Fruit fly (Drosophila melanogaster) whole organism, embryonic: Measurements from ENCODE around the gene CG14022.

Source experiments
- ATbp ChIP-seq: fragments of 200-800 bp; sonication (Bioruptor generic); optimal IDR thresholded peaks from 2 replicates; lab custom pipeline; 2017; ENCODE audit warnings: missing biosample characterization, mild to moderate bottlenecking, missing genetic modification characterization, missing genetic modification reagents
- Antp ChIP-seq: fragments of 200-800 bp; sonication (Bioruptor generic); optimal IDR thresholded peaks from 3 replicates; lab custom pipeline; 2016; ENCODE audit warnings: missing biosample characterization, missing genetic modification characterization
- Asciz ChIP-seq: fragments of 200-800 bp; sonication (Bioruptor generic); optimal IDR thresholded peaks from 2 replicates; lab custom pipeline; 2017; ENCODE audit warnings: missing biosample characterization, mild to moderate bottlenecking, missing genetic modification characterization, missing genetic modification reagents
- Atf-2 ChIP-seq: fragments of 200-800 bp; sonication (Bioruptor generic); optimal IDR thresholded peaks from 2 replicates; lab custom pipeline; 2016; ENCODE audit warnings: missing biosample characterization, missing genetic modification characterization
- Atf6 ChIP-seq: fragments of 200-800 bp; sonication (Bioruptor generic); IDR thresholded peaks from 2 replicates; pipeline ENCODE4 v1.3.6; 2022; ENCODE audit warnings: missing biosample characterization, missing genetic modification characterization
- CG11504 ChIP-seq: fragments of 200-800 bp; sonication (Bioruptor generic); optimal IDR thresholded peaks from 3 replicates; lab custom pipeline; 2019; ENCODE audit warnings: missing biosample characterization, mild to moderate bottlenecking, missing genetic modification characterization, moderate library complexity
- CG15011 ChIP-seq: fragments of 200-800 bp; sonication (Bioruptor generic); optimal IDR thresholded peaks from 3 replicates; lab custom pipeline; 2018; ENCODE audit warnings: missing biosample characterization, mild to moderate bottlenecking, missing genetic modification characterization
- CG15269 ChIP-seq: fragments of 200-800 bp; sonication (Bioruptor generic); optimal IDR thresholded peaks from 2 replicates; lab custom pipeline; 2018; ENCODE audit warnings: missing biosample characterization, mild to moderate bottlenecking, missing genetic modification characterization, moderate library complexity
- CG1603 ChIP-seq: fragments of 200-800 bp; sonication (Bioruptor generic); optimal IDR thresholded peaks from 2 replicates; lab custom pipeline; 2019; ENCODE audit warnings: missing biosample characterization, mild to moderate bottlenecking, missing genetic modification characterization, moderate library complexity
- CG17359 ChIP-seq: fragments of 200-800 bp; sonication (Bioruptor generic); optimal IDR thresholded peaks from 3 replicates; lab custom pipeline; 2018; ENCODE audit warnings: missing biosample characterization, mild to moderate bottlenecking, missing genetic modification characterization, moderate library complexity
- CG17802 ChIP-seq: fragments of 200-800 bp; sonication (Bioruptor generic); optimal IDR thresholded peaks from 2 replicates; lab custom pipeline; 2018; ENCODE audit warnings: missing biosample characterization, mild to moderate bottlenecking, missing genetic modification characterization, moderate library complexity
- CG17829 ChIP-seq: fragments of 200-800 bp; optimal IDR thresholded peaks from 2 replicates; lab custom pipeline; 2019; ENCODE audit warnings: missing biosample characterization, mild to moderate bottlenecking, missing genetic modification characterization, moderate library complexity
- CG18599 ChIP-seq: fragments of 200-800 bp; sonication (Bioruptor generic); optimal IDR thresholded peaks from 3 replicates; lab custom pipeline; 2017; ENCODE audit warnings: missing biosample characterization, missing genetic modification characterization, mild to moderate bottlenecking, moderate library complexity, missing genetic modification reagents
- CG2712 ChIP-seq: fragments of 200-800 bp; optimal IDR thresholded peaks from 3 replicates; lab custom pipeline; 2019; ENCODE audit warnings: missing biosample characterization, mild to moderate bottlenecking, missing genetic modification characterization, moderate library complexity
- CG6813 ChIP-seq: fragments of 200-800 bp; sonication (Bioruptor generic); optimal IDR thresholded peaks from 2 replicates; lab custom pipeline; 2017; ENCODE audit warnings: missing biosample characterization, missing genetic modification characterization, mild to moderate bottlenecking, moderate library complexity, missing genetic modification reagents
- CG7372 ChIP-seq: fragments of 200-800 bp; sonication (Bioruptor generic); IDR thresholded peaks from 2 replicates; pipeline ENCODE4 v1.3.6; 2022; ENCODE audit warnings: missing biosample characterization, missing genetic modification characterization
- CG7839 ChIP-seq: fragments of 200-800 bp; sonication (Bioruptor generic); optimal IDR thresholded peaks from 3 replicates; lab custom pipeline; 2018; ENCODE audit warnings: missing biosample characterization, mild to moderate bottlenecking, missing genetic modification characterization, moderate library complexity
- CG9437 ChIP-seq: fragments of 200-800 bp; sonication (Bioruptor generic); optimal IDR thresholded peaks from 2 replicates; lab custom pipeline; 2018; ENCODE audit warnings: missing biosample characterization, mild to moderate bottlenecking, missing genetic modification characterization
- CG9727 ChIP-seq: fragments of 200-800 bp; sonication (Bioruptor generic); optimal IDR thresholded peaks from 3 replicates; lab custom pipeline; 2017; ENCODE audit warnings: missing biosample characterization, mild to moderate bottlenecking, missing genetic modification characterization
- Camta ChIP-seq: fragments of 200-800 bp; sonication (Bioruptor generic); optimal IDR thresholded peaks from 2 replicates; lab custom pipeline; 2016; ENCODE audit warnings: missing biosample characterization, missing genetic modification characterization
- Deaf1 ChIP-seq: fragments of 200-800 bp; optimal IDR thresholded peaks from 3 replicates; lab custom pipeline; 2019; ENCODE audit warnings: missing biosample characterization, mild to moderate bottlenecking, missing genetic modification characterization, moderate library complexity
- Elba2 ChIP-seq: fragments of 200-800 bp; sonication (Bioruptor generic); optimal IDR thresholded peaks from 3 replicates; lab custom pipeline; 2016; ENCODE audit warnings: missing biosample characterization, missing genetic modification characterization
- H15 ChIP-seq: fragments of 200-800 bp; sonication (Bioruptor generic); IDR thresholded peaks from 3 replicates; pipeline ENCODE4 v1.3.6; 2022; ENCODE audit warnings: missing biosample characterization, missing genetic modification characterization
- HLHmδ ChIP-seq: fragments of 200-800 bp; sonication (Bioruptor generic); optimal IDR thresholded peaks from 2 replicates; lab custom pipeline; 2018; ENCODE audit warnings: missing biosample characterization, mild to moderate bottlenecking, missing genetic modification characterization, moderate library complexity
- Kr ChIP-seq: fragments of 200-800 bp; sonication (Bioruptor generic); optimal IDR thresholded peaks from 2 replicates; lab custom pipeline; 2017; ENCODE audit warnings: missing biosample characterization, mild to moderate bottlenecking, missing genetic modification characterization
- MBD-R2 ChIP-seq: fragments of 200-800 bp; sonication (Bioruptor generic); IDR thresholded peaks from 2 replicates; pipeline ENCODE4 v1.3.6; 2022; ENCODE audit warnings: missing biosample characterization, missing genetic modification characterization
- MESR4 ChIP-seq: fragments of 200-800 bp; sonication (Bioruptor generic); optimal IDR thresholded peaks from 2 replicates; lab custom pipeline; 2018; ENCODE audit warnings: missing biosample characterization, mild to moderate bottlenecking, missing genetic modification characterization, moderate library complexity
- Meics ChIP-seq: fragments of 200-800 bp; sonication (Bioruptor generic); optimal IDR thresholded peaks from 2 replicates; lab custom pipeline; 2017; ENCODE audit warnings: missing biosample characterization, mild to moderate bottlenecking, missing genetic modification characterization
- Pdp1 ChIP-seq, 2 experiments: fragments of 200-800 bp; sonication (Bioruptor generic); optimal IDR thresholded peaks; 3 replicates each; lab custom pipeline; 2016; ENCODE audit warnings: missing biosample characterization in 2 of 2, missing genetic modification characterization in 2 of 2, mild to moderate bottlenecking in 1 of 2, moderate library complexity in 1 of 2
- Ptx1 ChIP-seq: fragments of 200-800 bp; sonication (Bioruptor generic); IDR thresholded peaks from 2 replicates; pipeline ENCODE4 v1.3.6; 2022; ENCODE audit warnings: missing biosample characterization, missing genetic modification characterization
- Sry-β ChIP-seq: fragments of 200-800 bp; sonication (Bioruptor generic); optimal IDR thresholded peaks from 2 replicates; lab custom pipeline; 2018; ENCODE audit warnings: missing biosample characterization, mild to moderate bottlenecking, missing genetic modification characterization, moderate library complexity
- amos ChIP-seq: fragments of 200-800 bp; sonication (Bioruptor generic); IDR thresholded peaks from 2 replicates; pipeline ENCODE4 v1.3.6; 2022; ENCODE audit warnings: missing biosample characterization, missing genetic modification characterization; ENCODE audit not compliant: partially characterized antibody
- danr ChIP-seq: fragments of 200-800 bp; sonication (Bioruptor generic); IDR thresholded peaks from 2 replicates; pipeline ENCODE4 v1.3.6; 2022; ENCODE audit warnings: missing biosample characterization, missing genetic modification characterization
- esg ChIP-seq: fragments of 200-800 bp; sonication (Bioruptor generic); conservative IDR thresholded peaks from 2 replicates; pipeline ENCODE4 v1.3.6; 2022; ENCODE audit warnings: missing biosample characterization, missing genetic modification characterization
- exex ChIP-seq: fragments of 200-800 bp; sonication (Bioruptor generic); optimal IDR thresholded peaks from 4 replicates; lab custom pipeline; 2018; ENCODE audit warnings: missing biosample characterization, mild to moderate bottlenecking, missing genetic modification characterization, moderate library complexity
- grau ChIP-seq: fragments of 200-800 bp; optimal IDR thresholded peaks from 3 replicates; lab custom pipeline; 2019; ENCODE audit warnings: missing biosample characterization, mild to moderate bottlenecking, missing genetic modification characterization, moderate library complexity
- lab ChIP-seq: fragments of 200-800 bp; sonication (Bioruptor generic); optimal IDR thresholded peaks from 3 replicates; lab custom pipeline; 2017; ENCODE audit warnings: missing biosample characterization, missing genetic modification characterization, mild to moderate bottlenecking, moderate library complexity, missing genetic modification reagents
- lov ChIP-seq, 2 experiments: fragments of 200-800 bp in 1 of 2; fragments of >200 bp in 1 of 2; sonication (Bioruptor generic) in 1 of 2; IDR thresholded peaks in 1 of 2; optimal IDR thresholded peaks in 1 of 2; 2 replicates in 1 of 2; 3 replicates in 1 of 2; pipeline versions ENCODE4 v1.3.6 to Lab custom; 2017 to 2022; ENCODE audit warnings: missing biosample characterization in 1 of 2, missing genetic modification characterization in 1 of 2
- mirr ChIP-seq: fragments of 200-800 bp; sonication (Bioruptor generic); optimal IDR thresholded peaks from 3 replicates; lab custom pipeline; 2018; ENCODE audit warnings: missing biosample characterization, mild to moderate bottlenecking, missing genetic modification characterization
- nerfin-1 ChIP-seq: fragments of 200-800 bp; sonication (Bioruptor generic); optimal IDR thresholded peaks from 3 replicates; lab custom pipeline; 2019; ENCODE audit warnings: missing biosample characterization, mild to moderate bottlenecking, missing genetic modification characterization, moderate library complexity
- onecut ChIP-seq: fragments of 200-800 bp; sonication (Bioruptor generic); IDR thresholded peaks from 2 replicates; pipeline ENCODE4 v1.3.6; 2022; ENCODE audit warnings: missing biosample characterization, missing genetic modification characterization
- scrt ChIP-seq: fragments of 200-800 bp; sonication (Bioruptor generic); optimal IDR thresholded peaks from 2 replicates; lab custom pipeline; 2018; ENCODE audit warnings: missing biosample characterization, mild to moderate bottlenecking, missing genetic modification characterization, moderate library complexity
- sd ChIP-seq: fragments of 200-800 bp; sonication (Bioruptor generic); optimal IDR thresholded peaks from 3 replicates; lab custom pipeline; 2018; ENCODE audit warnings: missing biosample characterization, mild to moderate bottlenecking, missing genetic modification characterization, moderate library complexity
- unpg ChIP-seq: fragments of 200-800 bp; sonication (Bioruptor generic); optimal IDR thresholded peaks from 3 replicates; lab custom pipeline; 2018; ENCODE audit warnings: missing biosample characterization, mild to moderate bottlenecking, missing genetic modification characterization, moderate library complexity
- wek ChIP-seq: fragments of 200-800 bp; sonication (Bioruptor generic); optimal IDR thresholded peaks from 3 replicates; lab custom pipeline; 2018; ENCODE audit warnings: missing biosample characterization, mild to moderate bottlenecking, missing genetic modification characterization, moderate library complexity
- zen ChIP-seq: fragments of 200-800 bp; sonication (Bioruptor generic); optimal IDR thresholded peaks from 3 replicates; lab custom pipeline; 2018; ENCODE audit warnings: missing biosample characterization, mild to moderate bottlenecking, missing genetic modification characterization, moderate library complexity

CG14022 gene

DNA sequence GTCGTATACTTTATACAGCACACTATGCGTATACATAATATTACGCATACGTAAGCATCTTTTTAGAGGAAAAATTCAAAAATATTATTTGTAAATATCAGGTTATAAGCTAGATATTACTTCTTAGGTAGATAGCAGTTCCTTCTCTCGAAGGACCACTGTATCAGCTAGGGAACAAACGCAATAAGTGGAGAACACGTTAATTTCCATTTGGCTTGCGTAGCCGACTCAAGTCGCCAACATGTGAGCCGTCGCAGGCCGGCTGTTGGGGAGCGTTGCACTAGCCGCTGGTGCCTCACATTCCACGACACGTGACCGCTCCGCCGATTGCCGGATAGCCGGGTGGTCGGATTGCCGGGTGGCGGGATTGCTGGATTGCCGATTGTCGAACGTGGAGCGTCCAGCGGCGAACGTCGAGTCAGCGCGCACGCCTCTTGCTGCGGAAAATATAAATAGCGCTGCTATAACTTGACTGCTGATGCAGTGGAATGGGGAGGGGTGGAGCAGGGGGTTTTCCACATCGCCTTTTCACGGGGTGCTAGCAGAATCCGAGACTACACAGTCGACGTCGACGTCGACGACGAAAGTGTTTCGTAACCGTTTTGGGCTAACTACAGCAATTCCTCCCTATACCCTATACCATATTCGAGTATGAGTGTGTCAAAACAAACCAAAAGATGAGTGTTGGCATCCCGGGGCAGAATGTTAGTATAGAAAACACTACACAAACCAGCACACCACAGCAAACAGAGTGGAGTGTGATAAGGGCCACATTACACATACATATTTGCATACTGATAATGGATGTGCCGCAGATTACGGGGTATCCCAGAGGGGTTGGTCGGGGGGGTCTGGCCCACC, 25.4 kb downstream of the CG14022 start (continued):
- TF ChIP-seq Atf-2 (GFP tag; lab: Kevin White, UChicago) (no peak), CG11504 (tag; lab: Kevin White, UChicago) (peak; percentile 24), CG17802 (tag; lab: Kevin White, UChicago) (peak; percentile 26), amos (GFP tag; lab: Robert Waterston, UW) (no peak), onecut (peak; percentile 21; the same call in 1 of the 2 replicates), Asciz (GFP tag; lab: Kevin White, UChicago) (peak; percentile 37), Pdp1 (GFP tag; optimal IDR thresholded peaks at IDR 0.05; lab: Kevin White, UChicago) (peak in 1 of 2 experiments; percentile 64), CG9727 (GFP tag; lab: Kevin White, UChicago) (peak; percentile 31), Deaf1 (peak; percentile 15), Atf6 (GFP tag; lab: Robert Waterston, UW) (no peak), MESR4 (GFP tag; lab: Kevin White, UChicago) (no peak), CG9437 (GFP tag; lab: Kevin White, UChicago) (peak; percentile 50), ATbp (GFP tag; lab: Kevin White, UChicago) (peak; percentile 12), CG2712 (tag; lab: Kevin White, UChicago) (no peak), MBD-R2 (no peak), CG17829 (tag; lab: Kevin White, UChicago) (no peak), danr (GFP tag; lab: Robert Waterston, UW) (no peak), Sry-β (GFP tag; lab: Kevin White, UChicago) (peak; percentile 15), CG17359 (tag; lab: Kevin White, UChicago) (peak; percentile 25), HLHmδ (GFP tag; lab: Kevin White, UChicago) (peak; percentile 18), unpg (GFP tag; lab: Kevin White, UChicago) (peak; percentile 10), zen (tag; lab: Kevin White, UChicago) (no peak), lab (GFP tag; lab: Kevin White, UChicago) (peak; percentile 69), nerfin-1 (tag; lab: Kevin White, UChicago) (peak; percentile 14), CG18599 (GFP tag; lab: Kevin White, UChicago) (peak; percentile 38), Ptx1 (GFP tag; lab: Robert Waterston, UW) (0 out of 2 replicates have a peak, but pooled peaks have one; percentile 14), mirr (GFP tag; lab: Kevin White, UChicago) (peak; percentile 0), sd (tag; lab: Kevin White, UChicago) (no peak), CG7839 (peak; percentile 6), esg (GFP tag; lab: Robert Waterston, UW) (no peak), CG15011 (peak; percentile 0), grau (tag; lab: Kevin White, UChicago) (peak; percentile 28), scrt (GFP tag; lab: Kevin White, UChicago) (peak; percentile 20), Meics (peak; percentile 42), CG6813 (GFP tag; lab: Kevin White, UChicago) (peak; percentile 72), Elba2 (no peak), exex (tag; lab: Kevin White, UChicago) (no peak), Antp (peak; percentile 18), CG15269 (tag; lab: Kevin White, UChicago) (peak; percentile 8), H15 (GFP tag; lab: Robert Waterston, UW) (no peak), Camta (GFP tag; lab: Kevin White, UChicago) (peak; percentile 10), wek (GFP tag; lab: Kevin White, UChicago) (peak; percentile 22), CG1603 (tag; lab: Kevin White, UChicago) (peak; percentile 37), lov (optimal IDR thresholded peaks at IDR 0.05; lab: Kevin White, UChicago) (no peak), lov (GFP tag; IDR thresholded peaks at IDR 0.05; lab: Robert Waterston, UW) (no peak), CG7372 (GFP tag; lab: Robert Waterston, UW) (peak; percentile 93), Kr (GFP tag; lab: Kevin White, UChicago) (no peak)
